Fruit fly (Drosophila melanogaster) whole organism, embryonic: ENCODE data around the gene east.

Source experiments
- CG10366 ChIP-seq: fragments of 200-800 bp; sonication (Bioruptor generic); IDR thresholded peaks from 2 replicates; pipeline ENCODE4 v1.3.6; 2022; ENCODE audit warnings: missing biosample characterization, missing genetic modification characterization
- CG11504 ChIP-seq: fragments of 200-800 bp; sonication (Bioruptor generic); optimal IDR thresholded peaks from 3 replicates; lab custom pipeline; 2019; ENCODE audit warnings: missing biosample characterization, mild to moderate bottlenecking, missing genetic modification characterization, moderate library complexity
- CG12299 ChIP-seq: fragments of 200-800 bp; sonication (Bioruptor generic); optimal IDR thresholded peaks from 2 replicates; lab custom pipeline; 2018; ENCODE audit warnings: missing biosample characterization, mild to moderate bottlenecking, missing genetic modification characterization
- CG12942 ChIP-seq: fragments of 200-800 bp; sonication (Bioruptor generic); optimal IDR thresholded peaks from 3 replicates; lab custom pipeline; 2016; ENCODE audit warnings: missing biosample characterization, missing genetic modification characterization
- CG14014 ChIP-seq: fragments of 200-800 bp; sonication (Bioruptor generic); IDR thresholded peaks from 2 replicates; pipeline ENCODE4 v1.3.6; 2022; ENCODE audit warnings: missing biosample characterization, missing genetic modification characterization
- CG16815 ChIP-seq: fragments of 200-800 bp; sonication (Bioruptor generic); optimal IDR thresholded peaks from 3 replicates; lab custom pipeline; 2017; ENCODE audit warnings: missing biosample characterization, mild to moderate bottlenecking, missing genetic modification characterization
- CG17361 ChIP-seq: fragments of 200-800 bp; sonication (Bioruptor generic); IDR thresholded peaks from 3 replicates; pipeline ENCODE4 v1.3.6; 2022; ENCODE audit warnings: missing biosample characterization, missing genetic modification characterization
- CG17385 ChIP-seq: fragments of 200-800 bp; sonication (Bioruptor generic); optimal IDR thresholded peaks from 3 replicates; lab custom pipeline; 2018; ENCODE audit warnings: missing biosample characterization, mild to moderate bottlenecking, missing genetic modification characterization
- CG1832 ChIP-seq: fragments of 200-800 bp; sonication (Bioruptor generic); optimal IDR thresholded peaks from 2 replicates; lab custom pipeline; 2017; ENCODE audit warnings: missing biosample characterization, mild to moderate bottlenecking, missing genetic modification characterization, inconsistent platforms
- CG3281 ChIP-seq: fragments of 200-800 bp; sonication (Bioruptor generic); optimal IDR thresholded peaks from 3 replicates; lab custom pipeline; 2017; ENCODE audit warnings: missing biosample characterization, mild to moderate bottlenecking, missing genetic modification characterization
- CG4707 ChIP-seq: fragments of 200-800 bp; sonication (Bioruptor generic); optimal IDR thresholded peaks from 2 replicates; lab custom pipeline; 2018; ENCODE audit warnings: missing biosample characterization, mild to moderate bottlenecking, missing genetic modification characterization, moderate library complexity
- CG7271 ChIP-seq: fragments of 200-800 bp; sonication (Bioruptor generic); optimal IDR thresholded peaks from 2 replicates; lab custom pipeline; 2018; ENCODE audit warnings: missing biosample characterization, mild to moderate bottlenecking, missing genetic modification characterization, moderate library complexity
- CG7372 ChIP-seq: fragments of 200-800 bp; sonication (Bioruptor generic); IDR thresholded peaks from 2 replicates; pipeline ENCODE4 v1.3.6; 2022; ENCODE audit warnings: missing biosample characterization, missing genetic modification characterization
- CG7786 ChIP-seq: fragments of 200-800 bp; sonication (Bioruptor generic); optimal IDR thresholded peaks from 2 replicates; lab custom pipeline; 2016; ENCODE audit warnings: missing biosample characterization, missing genetic modification characterization
- Dip3 ChIP-seq: fragments of 200-800 bp; sonication (Bioruptor generic); optimal IDR thresholded peaks from 3 replicates; lab custom pipeline; 2016; ENCODE audit warnings: missing biosample characterization, missing genetic modification characterization
- Doc2 ChIP-seq: fragments of 200-800 bp; sonication (Bioruptor generic); IDR thresholded peaks from 2 replicates; pipeline ENCODE4 v1.3.6; 2022; ENCODE audit warnings: missing biosample characterization, missing genetic modification characterization
- E2f2 ChIP-seq: fragments of 200-800 bp; sonication (Bioruptor generic); IDR thresholded peaks from 2 replicates; pipeline ENCODE4 v1.3.6; 2022; ENCODE audit warnings: missing biosample characterization, missing genetic modification characterization
- ERR ChIP-seq: fragments of 200-800 bp; sonication (Bioruptor generic); optimal IDR thresholded peaks from 2 replicates; lab custom pipeline; 2016; ENCODE audit warnings: missing biosample characterization, missing genetic modification characterization
- Elba2 ChIP-seq: fragments of 200-800 bp; sonication (Bioruptor generic); optimal IDR thresholded peaks from 3 replicates; lab custom pipeline; 2016; ENCODE audit warnings: missing biosample characterization, missing genetic modification characterization
- Fer3 ChIP-seq: fragments of 200-800 bp; sonication (Bioruptor generic); optimal IDR thresholded peaks from 2 replicates; lab custom pipeline; 2018; ENCODE audit warnings: missing biosample characterization, mild to moderate bottlenecking, missing genetic modification characterization, moderate library complexity
- H15 ChIP-seq: fragments of 200-800 bp; sonication (Bioruptor generic); IDR thresholded peaks from 3 replicates; pipeline ENCODE4 v1.3.6; 2022; ENCODE audit warnings: missing biosample characterization, missing genetic modification characterization
- Hey ChIP-seq: fragments of 200-800 bp; sonication (Bioruptor generic); optimal IDR thresholded peaks from 3 replicates; lab custom pipeline; 2018; ENCODE audit warnings: missing biosample characterization, mild to moderate bottlenecking, missing genetic modification characterization
- Jarid2 ChIP-seq: fragments of 200-800 bp; sonication (Bioruptor generic); optimal IDR thresholded peaks from 3 replicates; lab custom pipeline; 2017; ENCODE audit warnings: mild to moderate bottlenecking, missing biosample characterization, missing genetic modification reagents, missing genetic modification characterization
- MTF-1 ChIP-seq: fragments of 200-800 bp; sonication (Bioruptor generic); optimal IDR thresholded peaks from 2 replicates; lab custom pipeline; 2018; ENCODE audit warnings: missing biosample characterization, mild to moderate bottlenecking, missing genetic modification characterization, borderline replicate concordance
- Mad ChIP-seq: fragments of 200-800 bp; sonication (Bioruptor generic); optimal IDR thresholded peaks from 2 replicates; lab custom pipeline; 2016; ENCODE audit warnings: missing biosample characterization, missing genetic modification characterization
- NK7.1 ChIP-seq: fragments of 200-800 bp; sonication (Bioruptor generic); optimal IDR thresholded peaks from 3 replicates; lab custom pipeline; 2016; ENCODE audit warnings: missing biosample characterization, missing genetic modification characterization
- Nf-YA ChIP-seq: fragments of 200-800 bp; sonication (Bioruptor generic); IDR thresholded peaks from 2 replicates; pipeline ENCODE4 v1.3.6; 2022; ENCODE audit warnings: missing biosample characterization, missing genetic modification characterization
- PHDP ChIP-seq: fragments of 200-800 bp; sonication (Bioruptor generic); optimal IDR thresholded peaks from 3 replicates; lab custom pipeline; 2018; ENCODE audit warnings: missing biosample characterization, mild to moderate bottlenecking, missing genetic modification characterization, moderate library complexity
- Rx ChIP-seq: fragments of 200-800 bp; sonication (Bioruptor generic); IDR thresholded peaks from 2 replicates; pipeline ENCODE4 v1.3.6; 2022; ENCODE audit warnings: missing biosample characterization, missing genetic modification characterization
- Sox100B ChIP-seq: fragments of 200-800 bp; sonication (Bioruptor generic); optimal IDR thresholded peaks from 3 replicates; lab custom pipeline; 2018; ENCODE audit warnings: missing biosample characterization, mild to moderate bottlenecking, missing genetic modification characterization
- Sox102F ChIP-seq: fragments of 200-800 bp; sonication (Bioruptor generic); optimal IDR thresholded peaks from 2 replicates; lab custom pipeline; 2018; ENCODE audit warnings: missing biosample characterization, mild to moderate bottlenecking, missing genetic modification characterization, moderate library complexity
- chn ChIP-seq: fragments of 200-800 bp; sonication (Bioruptor generic); optimal IDR thresholded peaks from 2 replicates; lab custom pipeline; 2016; ENCODE audit warnings: missing biosample characterization, missing genetic modification characterization
- esg ChIP-seq: fragments of 200-800 bp; sonication (Bioruptor generic); conservative IDR thresholded peaks from 2 replicates; pipeline ENCODE4 v1.3.6; 2022; ENCODE audit warnings: missing biosample characterization, missing genetic modification characterization
- ftz-f1 ChIP-seq: fragments of 200-800 bp; sonication (Bioruptor generic); optimal IDR thresholded peaks from 2 replicates; lab custom pipeline; 2016; ENCODE audit warnings: missing biosample characterization, missing genetic modification characterization
- gro ChIP-seq: fragments of 200-800 bp; sonication (Bioruptor generic); optimal IDR thresholded peaks from 2 replicates; lab custom pipeline; 2016; ENCODE audit warnings: missing biosample characterization, missing genetic modification characterization
- insv ChIP-seq, 2 experiments: fragments of 200-800 bp; sonication (Bioruptor generic); optimal IDR thresholded peaks; 3 replicates each; lab custom pipeline; 2016 to 2018; ENCODE audit warnings: missing biosample characterization in 2 of 2, missing genetic modification characterization in 2 of 2
- jigr1 ChIP-seq: fragments of 200-800 bp; sonication (Bioruptor generic); IDR thresholded peaks from 3 replicates; pipeline ENCODE4 v1.3.6; 2022; ENCODE audit warnings: missing biosample characterization, missing genetic modification characterization
- lilli ChIP-seq: fragments of 200-800 bp; sonication (Bioruptor generic); optimal IDR thresholded peaks from 3 replicates; lab custom pipeline; 2016; ENCODE audit warnings: missing biosample characterization, missing genetic modification characterization
- lmd ChIP-seq: fragments of 200-800 bp; sonication (Bioruptor generic); IDR thresholded peaks from 2 replicates; pipeline ENCODE4 v1.3.6; 2022; ENCODE audit warnings: missing biosample characterization, missing genetic modification characterization
- lov ChIP-seq, 2 experiments: fragments of 200-800 bp in 1 of 2; fragments of >200 bp in 1 of 2; sonication (Bioruptor generic) in 1 of 2; IDR thresholded peaks in 1 of 2; optimal IDR thresholded peaks in 1 of 2; 2 replicates in 1 of 2; 3 replicates in 1 of 2; pipeline versions ENCODE4 v1.3.6 to Lab custom; 2017 to 2022; ENCODE audit warnings: missing biosample characterization in 1 of 2, missing genetic modification characterization in 1 of 2
- nmo ChIP-seq: fragments of 200-800 bp; sonication (Bioruptor generic); optimal IDR thresholded peaks from 2 replicates; lab custom pipeline; 2018; ENCODE audit warnings: missing biosample characterization, mild to moderate bottlenecking, missing genetic modification characterization, moderate library complexity
- pb ChIP-seq: fragments of 200-800 bp; sonication (Bioruptor generic); optimal IDR thresholded peaks from 3 replicates; lab custom pipeline; 2016; ENCODE audit warnings: missing biosample characterization, missing genetic modification characterization
- pfk ChIP-seq: fragments of 200-800 bp; sonication (Bioruptor generic); optimal IDR thresholded peaks from 2 replicates; lab custom pipeline; 2018; ENCODE audit warnings: missing biosample characterization, mild to moderate bottlenecking, missing genetic modification characterization, moderate library complexity
- psq ChIP-seq: fragments of 200-800 bp; sonication (Bioruptor generic); optimal IDR thresholded peaks from 2 replicates; lab custom pipeline; 2017; ENCODE audit warnings: missing biosample characterization, missing genetic modification characterization
- pum ChIP-seq: fragments of 200-800 bp; sonication (Bioruptor generic); optimal IDR thresholded peaks from 2 replicates; lab custom pipeline; 2016; ENCODE audit warnings: missing biosample characterization, missing genetic modification characterization
- ranshi ChIP-seq: fragments of 200-800 bp; sonication (Bioruptor generic); IDR thresholded peaks from 2 replicates; pipeline ENCODE4 v1.3.6; 2022; ENCODE audit warnings: missing biosample characterization, missing genetic modification characterization
- ro ChIP-seq: fragments of 200-800 bp; sonication (Bioruptor generic); IDR thresholded peaks from 2 replicates; pipeline ENCODE4 v1.3.6; 2022; ENCODE audit warnings: missing biosample characterization, missing genetic modification characterization
- sr ChIP-seq: fragments of 200-800 bp; sonication (Bioruptor generic); IDR thresholded peaks from 3 replicates; pipeline ENCODE4 v1.3.6; 2022; ENCODE audit warnings: missing biosample characterization, missing genetic modification characterization
- zfh1 ChIP-seq: fragments of 200-800 bp; sonication (Bioruptor generic); IDR thresholded peaks from 3 replicates; pipeline ENCODE4 v1.3.6; 2022; ENCODE audit warnings: missing biosample characterization, missing genetic modification characterization

east gene

DNA sequence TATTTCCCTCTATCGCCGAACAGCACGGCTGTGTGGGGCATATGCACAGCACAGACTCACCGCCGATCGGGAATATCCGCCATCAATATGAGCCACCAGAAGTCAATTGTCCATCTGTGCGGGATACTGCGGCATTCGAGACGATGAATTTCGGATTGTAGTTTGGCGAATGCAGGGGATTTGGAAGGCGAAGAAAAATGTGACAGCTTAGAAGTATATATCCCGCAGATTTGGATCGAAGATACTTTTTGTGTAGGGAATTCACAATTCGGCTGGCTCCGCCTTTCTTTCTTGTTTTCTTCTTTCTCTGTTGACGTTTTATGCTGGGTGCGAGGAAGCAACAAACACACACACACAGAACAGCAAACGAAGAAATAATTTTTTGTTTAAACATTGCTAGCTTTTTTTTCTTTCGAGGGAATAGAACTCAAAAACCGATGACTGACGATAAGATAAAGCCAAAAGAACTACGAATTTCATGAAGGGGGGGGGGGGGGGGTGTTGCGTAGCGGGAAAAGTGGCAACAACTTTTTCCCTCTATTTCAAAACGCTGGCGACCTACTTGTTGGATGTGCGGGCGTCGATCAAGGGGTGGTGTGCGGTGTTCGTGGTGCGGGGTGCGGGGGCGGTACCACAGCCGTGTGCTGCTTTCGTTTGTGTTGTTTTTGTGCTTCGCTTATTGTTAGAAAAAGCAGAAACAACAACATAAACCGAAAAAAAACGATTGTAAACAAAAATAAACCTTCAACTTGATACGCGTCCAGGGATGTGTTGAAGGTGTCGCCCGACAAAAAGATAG lies 26.3 kb upstream of the east start (continued):
- TF ChIP-seq ranshi (GFP tag; lab: Robert Waterston, UW) (peak; percentile 44; the same call in 1 of the 2 replicates), zfh1 (GFP tag; lab: Robert Waterston, UW) (peak; percentile 77), Doc2 (GFP tag; lab: Robert Waterston, UW) (no peak), CG7271 (tag; lab: Kevin White, UChicago) (no peak), esg (peak; percentile 76), CG12942 (GFP tag; lab: Kevin White, UChicago) (peak; percentile 48), Sox100B (GFP tag; lab: Kevin White, UChicago) (peak; percentile 81), Dip3 (GFP tag; lab: Kevin White, UChicago) (peak; percentile 69), CG16815 (peak; percentile 59), CG11504 (tag; lab: Kevin White, UChicago) (peak; percentile 85), Jarid2 (GFP tag; lab: Kevin White, UChicago) (no peak), CG4707 (GFP tag; lab: Kevin White, UChicago) (peak; percentile 20), CG12299 (tag; lab: Kevin White, UChicago) (peak; percentile 56), Nf-YA (GFP tag; lab: Robert Waterston, UW) (no peak), Hey (tag; lab: Kevin White, UChicago) (no peak), PHDP (tag; lab: Kevin White, UChicago) (peak; percentile 82), Elba2 (GFP tag; lab: Kevin White, UChicago) (no peak), lmd (GFP tag; lab: Robert Waterston, UW) (peak; percentile 87), CG7786 (peak; percentile 82), ERR (GFP tag; lab: Kevin White, UChicago) (no peak), pb (peak; percentile 73), MTF-1 (GFP tag; lab: Kevin White, UChicago) (no peak), pum (GFP tag; lab: Kevin White, UChicago) (peak; percentile 68), Fer3 (tag; lab: Kevin White, UChicago) (peak; percentile 53), CG17385 (GFP tag; lab: Kevin White, UChicago) (peak; percentile 80), NK7.1 (peak; percentile 45), psq (GFP tag; lab: Kevin White, UChicago) (peak; percentile 34), ftz-f1 (GFP tag; lab: Kevin White, UChicago) (peak; percentile 29), Rx (GFP tag; lab: Robert Waterston, UW) (peak; percentile 59; the same call in 1 of the 2 replicates), jigr1 (peak; percentile 82), ro (peak; percentile 29; the same call in 1 of the 2 replicates), CG10366 (GFP tag; lab: Robert Waterston, UW) (peak; percentile 82), CG3281 (GFP tag; lab: Kevin White, UChicago) (peak; percentile 54), insv (GFP tag; optimal IDR thresholded peaks at IDR 0.05; lab: Kevin White, UChicago) (no peak), nmo (GFP tag; lab: Kevin White, UChicago) (peak; percentile 89), H15 (GFP tag; lab: Robert Waterston, UW) (peak; percentile 69), CG7372 (peak; percentile 53), sr (GFP tag; lab: Robert Waterston, UW) (peak; percentile 80), CG1832 (GFP tag; lab: Kevin White, UChicago) (no peak), Mad (GFP tag; lab: Kevin White, UChicago) (peak; percentile 46), Sox102F (GFP tag; lab: Kevin White, UChicago) (peak; percentile 90), lov (optimal IDR thresholded peaks at IDR 0.05; lab: Kevin White, UChicago) (no peak), lov (GFP tag; IDR thresholded peaks at IDR 0.05; lab: Robert Waterston, UW) (no peak), gro (GFP tag; lab: Kevin White, UChicago) (no peak), CG17361 (GFP tag; lab: Robert Waterston, UW) (peak; percentile 88), pfk (GFP tag; lab: Kevin White, UChicago) (no peak), lilli (GFP tag; lab: Kevin White, UChicago) (peak; percentile 70), chn (peak; percentile 41), E2f2 (GFP tag; lab: Robert Waterston, UW) (peak; percentile 57; the same call in 1 of the 2 replicates), CG14014 (peak; percentile 33; the same call in 1 of the 2 replicates)
